Worm (Caenorhabditis elegans): ENCODE results near the gene B0001.2.
A peak's percentile ranks its signal among the peaks of the same experiment; 100 is the strongest.

B0001.2 gene

DNA sequence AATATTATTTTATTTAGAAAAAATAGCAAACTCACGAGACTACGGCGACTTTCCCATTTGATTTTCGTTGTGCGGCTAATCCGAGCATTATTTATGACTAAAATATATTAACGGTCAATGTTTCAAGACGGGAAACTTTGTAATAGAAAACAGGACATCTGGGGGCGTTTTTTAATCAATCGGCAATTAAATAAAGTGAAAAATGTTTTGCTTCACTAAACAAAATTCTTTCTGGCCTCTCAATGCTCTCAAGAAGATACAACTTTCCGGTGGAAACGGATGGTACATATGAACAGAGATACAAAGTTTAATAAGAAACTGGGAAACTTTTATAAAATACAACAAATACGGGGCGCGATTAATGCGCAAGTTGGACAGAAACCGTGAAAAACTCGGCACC is at the start of gene B0001.2:
TSS of gene B0001.2 (minus strand) at position 101 of the 400 bp plus-strand sequence.
- TF ChIP-seq egl-27 (tag; optimal IDR thresholded peaks at IDR 0.05) (no peak), ceh-9 (tag; optimal IDR thresholded peaks at IDR 0.05) (no peak), snpc-4 (tag; optimal IDR thresholded peaks at IDR 0.05) (no peak), fos-1 (tag; optimal IDR thresholded peaks at IDR 0.05) (no peak), nhr-237 (tag; optimal IDR thresholded peaks at IDR 0.05) (no peak)

DNA sequence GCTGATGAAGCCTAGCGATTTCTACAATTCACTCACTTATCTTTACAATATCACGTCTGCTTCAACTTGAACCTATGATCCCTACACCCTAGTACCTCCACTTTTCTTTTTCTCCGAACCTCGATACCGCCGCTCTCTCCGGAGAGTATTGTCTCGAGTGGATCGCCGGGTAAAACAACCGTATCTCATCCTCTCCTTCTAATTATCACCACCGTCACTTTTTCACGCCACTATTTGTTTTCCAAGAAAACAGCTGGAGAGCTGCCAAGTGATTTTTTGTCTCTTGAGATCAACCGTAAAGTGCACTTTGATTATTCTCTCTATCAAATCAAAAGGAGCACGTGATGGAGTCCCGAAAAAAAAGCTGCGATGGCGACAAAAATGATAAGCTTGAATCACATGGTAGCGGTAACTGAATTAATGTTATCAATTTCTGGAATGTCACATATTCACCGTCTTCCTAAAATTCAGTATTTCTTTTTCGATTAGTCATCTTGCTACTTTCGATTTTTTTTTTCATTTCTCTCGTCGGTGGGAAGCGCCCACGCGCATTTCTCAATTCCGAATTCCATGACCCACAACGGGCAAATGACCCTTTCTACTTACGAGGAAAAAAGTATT is 48.9 kb upstream of the B0001.2 start:
- TF ChIP-seq pqm-1 (tag; optimal IDR thresholded peaks at IDR 0.05) (peak; percentile 89), elt-2 (tag; optimal IDR thresholded peaks at IDR 0.05) (peak; percentile 90), ama-1 (optimal IDR thresholded peaks at IDR 0.05) (no peak), pha-4 (tag; optimal IDR thresholded peaks at IDR 0.05) (peak; percentile 35), jun-1 (tag; optimal IDR thresholded peaks at IDR 0.05) (peak; percentile 63), ceh-9 (tag; optimal IDR thresholded peaks at IDR 0.05) (no peak), fkh-2 (tag; optimal IDR thresholded peaks at IDR 0.05) (no peak)

DNA sequence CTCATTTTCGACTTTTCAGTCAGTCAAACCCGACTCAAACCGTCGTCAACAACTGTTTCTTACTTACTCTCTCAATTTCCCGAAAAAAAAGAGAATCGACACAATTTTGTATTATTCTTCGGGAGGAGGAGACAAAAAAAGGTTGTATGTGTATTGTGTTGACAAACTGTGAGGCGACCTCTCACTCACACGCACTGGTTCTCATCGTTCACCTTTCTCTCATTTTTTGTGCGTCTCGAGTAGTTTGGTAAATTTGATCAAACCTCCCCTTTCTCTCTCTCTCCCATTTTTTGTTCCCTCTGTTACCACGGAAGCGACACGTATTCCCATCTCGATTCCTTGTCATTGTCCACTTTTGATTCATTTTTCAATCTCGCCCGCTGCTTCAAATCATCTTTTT is 48.0 kb upstream of the B0001.2 start:
- peak; percentile 95 for TF ChIP-seq pha-4 (tag; optimal IDR thresholded peaks at IDR 0.05)
- TF ChIP-seq zag-1 (tag; optimal IDR thresholded peaks at IDR 0.05): no peak
- no peak for TF ChIP-seq nhr-67 (tag; optimal IDR thresholded peaks at IDR 0.05)

- TF ChIP-seq unc-39 (tag; optimal IDR thresholded peaks at IDR 0.05) (no peak), pha-4 (tag; optimal IDR thresholded peaks at IDR 0.05) (peak; percentile 86), ztf-4 (tag; optimal IDR thresholded peaks at IDR 0.05) (no peak), elt-2 (tag; optimal IDR thresholded peaks at IDR 0.05) (peak; percentile 87), fos-1 (tag; optimal IDR thresholded peaks at IDR 0.05) (no peak), lsy-12 (tag; optimal IDR thresholded peaks at IDR 0.05) (no peak), jun-1 (tag; optimal IDR thresholded peaks at IDR 0.05) (peak; percentile 15), pqm-1 (tag; optimal IDR thresholded peaks at IDR 0.05) (peak; percentile 87)
Observed at ce11 chrIV:12197679-12198078, 46.9 kb upstream of the B0001.2 start.

DNA sequence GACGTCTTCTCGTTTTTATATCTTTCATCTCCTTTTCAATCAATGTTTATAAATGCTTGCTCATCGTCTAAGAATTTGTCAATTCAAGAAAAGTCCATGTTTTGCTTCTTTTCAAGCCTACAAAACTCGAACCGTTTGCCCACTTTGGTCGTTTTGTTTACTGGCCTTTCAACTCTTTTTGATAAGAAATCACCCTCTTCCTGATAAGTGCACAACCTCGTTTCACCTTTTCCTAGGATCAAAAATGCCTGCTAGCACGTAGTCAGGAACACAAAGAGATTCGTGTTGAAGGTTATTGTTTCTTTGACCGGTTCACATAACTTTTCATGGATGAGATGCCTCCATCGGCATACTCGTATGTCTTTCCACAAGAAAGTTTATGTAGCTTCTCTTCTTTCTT is 45.8 kb upstream of the B0001.2 start:
- TF ChIP-seq eor-1 (tag; optimal IDR thresholded peaks at IDR 0.05): no peak
- no peak for TF ChIP-seq ztf-11 (tag; optimal IDR thresholded peaks at IDR 0.05)
- no peak for TF ChIP-seq nhr-12 (tag; optimal IDR thresholded peaks at IDR 0.05)
- no peak for TF ChIP-seq unc-62 (GFP tag; optimal IDR thresholded peaks at IDR 0.05)
- TF ChIP-seq pqm-1 (tag; optimal IDR thresholded peaks at IDR 0.05): peak; percentile 38
- TF ChIP-seq elt-2 (tag; optimal IDR thresholded peaks at IDR 0.05): peak; percentile 65
- TF ChIP-seq nhr-67 (tag; optimal IDR thresholded peaks at IDR 0.05): no peak
- no peak for TF ChIP-seq mml-1 (tag; optimal IDR thresholded peaks at IDR 0.05)
- TF ChIP-seq elt-3 (tag; optimal IDR thresholded peaks at IDR 0.05): no peak
- TF ChIP-seq nhr-28 (tag; optimal IDR thresholded peaks at IDR 0.05): no peak
- no peak for TF ChIP-seq skn-1 (tag; optimal IDR thresholded peaks at IDR 0.05)
- no peak for TF ChIP-seq nhr-43 (tag; optimal IDR thresholded peaks at IDR 0.05; ENCODE audit: poor library complexity, severe bottlenecking)
- TF ChIP-seq daf-12 (tag; optimal IDR thresholded peaks at IDR 0.05): no peak
- TF ChIP-seq nfya-1 (tag; optimal IDR thresholded peaks at IDR 0.05; ENCODE audit: insufficient read depth): no peak
- no peak for TF ChIP-seq lsy-12 (tag; optimal IDR thresholded peaks at IDR 0.05)
- no peak for TF ChIP-seq ama-1 (optimal IDR thresholded peaks at IDR 0.05)
- no peak for TF ChIP-seq nhr-11 (tag; optimal IDR thresholded peaks at IDR 0.05)

DNA sequence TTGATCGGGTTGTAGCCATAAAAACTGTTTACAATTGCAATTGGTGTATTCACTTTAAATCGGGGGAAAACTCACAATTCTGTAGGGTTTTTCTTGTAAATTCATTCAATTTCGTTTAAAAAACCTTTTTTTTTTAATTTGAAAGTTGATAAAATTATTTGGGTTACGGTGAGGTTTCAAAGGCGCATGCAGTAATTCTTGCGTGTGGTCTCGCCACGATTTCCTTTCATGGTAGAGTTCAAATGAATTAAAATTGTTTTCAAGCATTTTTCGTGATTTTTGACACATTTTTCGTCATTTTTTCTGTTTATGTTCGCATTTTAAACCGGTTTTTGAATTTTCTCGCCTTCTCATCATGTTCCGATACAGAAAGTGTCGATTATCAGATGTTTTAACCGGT is 43.9 kb upstream of the B0001.2 start:
- TF ChIP-seq ceh-28 (tag; optimal IDR thresholded peaks at IDR 0.05) (no peak), ceh-82 (tag; optimal IDR thresholded peaks at IDR 0.05) (no peak), lin-39 (tag; optimal IDR thresholded peaks at IDR 0.05) (no peak), nhr-11 (tag; optimal IDR thresholded peaks at IDR 0.05) (no peak), elt-3 (tag; optimal IDR thresholded peaks at IDR 0.05) (no peak), egl-27 (tag; optimal IDR thresholded peaks at IDR 0.05) (no peak), R02D3.7 (tag; optimal IDR thresholded peaks at IDR 0.05) (no peak), nhr-25 (tag; optimal IDR thresholded peaks at IDR 0.05) (no peak), lin-15B (tag; optimal IDR thresholded peaks at IDR 0.05) (no peak), skn-1 (tag; optimal IDR thresholded peaks at IDR 0.05) (no peak), fos-1 (tag; optimal IDR thresholded peaks at IDR 0.05) (no peak), hmg-11 (tag; optimal IDR thresholded peaks at IDR 0.05) (no peak), ztf-4 (tag; optimal IDR thresholded peaks at IDR 0.05) (no peak), pha-4 (tag; optimal IDR thresholded peaks at IDR 0.05) (no peak), ama-1 (optimal IDR thresholded peaks at IDR 0.05) (no peak), ceh-16 (tag; optimal IDR thresholded peaks at IDR 0.05) (no peak), aly-2 (tag; optimal IDR thresholded peaks at IDR 0.05) (no peak), zag-1 (tag; optimal IDR thresholded peaks at IDR 0.05) (no peak), ceh-9 (tag; optimal IDR thresholded peaks at IDR 0.05) (no peak)

Data from whole organism, L3 larva.